Worm (Caenorhabditis elegans) whole organism, mixed stage, embryonic: Measurements from ENCODE around the gene srj-57.

ENCODE experiments used
- blmp-1 ChIP-seq: fragments of 150-350 bp; optimal IDR thresholded peaks from 2 replicates; lab custom pipeline; 2014; ENCODE audit warnings: missing biosample characterization, missing genetic modification characterization
- lin-13 ChIP-seq: fragments of 150-350 bp; optimal IDR thresholded peaks from 2 replicates; lab custom pipeline; 2014; ENCODE audit warnings: missing biosample characterization, missing genetic modification characterization
- nhr-12 ChIP-seq: fragments of 150-350 bp; optimal IDR thresholded peaks from 2 replicates; lab custom pipeline; 2014; ENCODE audit warnings: missing biosample characterization, missing genetic modification characterization
- nhr-237 ChIP-seq: fragments of 150-350 bp; optimal IDR thresholded peaks from 2 replicates; lab custom pipeline; 2014; ENCODE audit warnings: missing biosample characterization, missing genetic modification characterization
- pha-4 ChIP-seq: fragments of 150-350 bp; optimal IDR thresholded peaks from 2 replicates; lab custom pipeline; 2018; ENCODE audit warnings: missing biosample characterization, missing genetic modification reagents, missing genetic modification characterization
- sptf-1 ChIP-seq: sonication (generic microtip); optimal IDR thresholded peaks from 2 replicates; lab custom pipeline; 2017; ENCODE audit warnings: mild to moderate bottlenecking, missing genetic modification characterization, moderate library complexity, missing compliant biosample characterization
- unc-39 ChIP-seq: fragments of 150-350 bp; optimal IDR thresholded peaks from 2 replicates; lab custom pipeline; 2014; ENCODE audit warnings: missing biosample characterization, missing genetic modification characterization
- unc-62 ChIP-seq: fragments of 150-350 bp; optimal IDR thresholded peaks from 2 replicates; lab custom pipeline; 2014; ENCODE audit warnings: missing biosample characterization, missing genetic modification reagents, missing genetic modification characterization

DNA sequence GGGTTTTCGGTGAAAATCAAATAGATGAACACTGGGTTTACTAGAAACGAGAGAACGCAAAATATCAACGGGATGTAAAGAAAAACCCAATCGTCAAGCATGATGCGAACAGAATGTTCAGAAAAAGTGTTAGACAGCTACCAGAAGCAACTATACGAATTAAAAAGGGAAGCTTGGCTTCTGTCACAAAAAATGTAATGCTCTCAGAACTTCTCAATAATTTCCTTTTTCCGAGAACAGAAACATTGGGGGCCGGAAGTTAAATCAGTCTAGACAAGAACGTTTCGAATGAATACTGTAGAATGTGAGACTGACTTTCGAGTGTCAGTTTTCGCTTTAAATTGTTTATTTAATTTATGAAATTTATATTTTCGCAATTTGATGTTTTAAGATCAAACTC lies 4.4 kb upstream of the srj-57 start, which contains the start of gene srj-54:
- no peak for TF ChIP-seq nhr-237 (tag; lab: Kevin White, UChicago)
- no peak for TF ChIP-seq lin-13
- no peak for TF ChIP-seq nhr-12
- no peak for TF ChIP-seq pha-4 (tag; lab: Kevin White, UChicago)
- no peak for TF ChIP-seq sptf-1 (tag; lab: Kevin White, UChicago)
- TF ChIP-seq unc-39 (tag; lab: Kevin White, UChicago), result no peak
- TF ChIP-seq blmp-1 (tag; lab: Kevin White, UChicago), result no peak
- TF ChIP-seq unc-62 (GFP tag; lab: Kevin White, UChicago), result no peak
